Worm (Caenorhabditis elegans): ENCODE measurements around the gene F43C11.3.

Gene F43C11.3

DNA sequence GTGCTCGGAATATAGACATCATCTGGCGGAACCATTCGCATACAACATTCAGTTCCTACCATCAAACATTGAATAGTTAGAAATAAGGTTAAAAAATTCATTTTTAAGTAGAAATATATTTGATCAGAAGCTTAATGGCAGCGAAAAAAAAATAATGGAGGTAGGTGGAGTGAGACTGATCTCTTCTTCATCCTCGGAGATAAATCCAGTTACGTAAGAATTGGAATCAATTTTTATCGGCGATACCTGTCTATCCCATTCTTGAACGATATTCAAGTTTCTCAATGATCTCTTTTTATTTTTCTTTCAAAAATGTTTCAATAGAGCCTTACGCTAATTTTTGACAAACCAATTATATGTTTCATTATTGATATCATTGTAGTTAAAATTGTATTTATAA lies 32.4 kb downstream of the F43C11.3 start, which contains the start of gene F16G10.9:
TSS of gene F16G10.9 (minus strand) at position 101 of the 400 bp plus-strand sequence.
- TF ChIP-seq nhr-48 (tag; optimal IDR thresholded peaks at IDR 0.05) (no peak), D1046.2 (GFP tag; IDR thresholded peaks at IDR 0.05) (no peak), unc-39 (tag; optimal IDR thresholded peaks at IDR 0.05) (no peak), T26A8.4 (GFP tag; IDR thresholded peaks at IDR 0.05) (no peak), ceh-44 (GFP tag; IDR thresholded peaks at IDR 0.05) (no peak), egl-43 (GFP tag; IDR thresholded peaks at IDR 0.05) (no peak), nhr-28 (tag; optimal IDR thresholded peaks at IDR 0.05) (no peak), Y75B8A.6 (GFP tag; IDR thresholded peaks at IDR 0.05) (no peak)

DNA sequence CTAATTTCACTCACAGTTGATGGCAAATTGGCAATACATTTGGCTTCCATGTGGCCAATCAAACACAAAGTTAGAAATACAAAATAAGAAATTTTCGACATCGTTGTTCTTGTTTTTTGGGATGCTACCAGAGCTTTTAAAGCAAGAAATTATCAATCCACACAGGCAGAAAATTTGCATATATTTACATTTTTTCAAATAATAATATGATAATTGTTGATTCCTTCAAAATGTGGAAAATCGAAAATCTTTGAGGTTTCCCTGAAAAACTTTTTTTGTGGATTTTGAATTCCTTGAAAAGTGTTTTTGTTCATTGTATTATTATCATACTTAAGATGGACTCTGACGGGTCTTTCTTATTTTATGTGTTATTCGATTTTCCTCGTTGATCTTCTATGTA lies 37.8 kb downstream of the F43C11.3 start, which contains the start of gene F16G10.10:
TSS of gene F16G10.10 (minus strand) at position 101 of the 400 bp plus-strand sequence.
- no peak for TF ChIP-seq nhr-25 (tag; optimal IDR thresholded peaks at IDR 0.05; ENCODE audit: borderline replicate concordance, insufficient read depth)
- no peak for TF ChIP-seq hlh-30 (tag; optimal IDR thresholded peaks at IDR 0.05; ENCODE audit: insufficient read depth)
- no peak for TF ChIP-seq Y48G9A.11 (GFP tag; IDR thresholded peaks at IDR 0.05)
- no peak for TF ChIP-seq hlh-11 (tag; optimal IDR thresholded peaks at IDR 0.05)
- no peak for TF ChIP-seq snpc-4 (tag; optimal IDR thresholded peaks at IDR 0.05)
- no peak for TF ChIP-seq ceh-82 (tag; optimal IDR thresholded peaks at IDR 0.05)
- no peak for TF ChIP-seq lsy-2 (tag; optimal IDR thresholded peaks at IDR 0.05)
- no peak for TF ChIP-seq ceh-62 (tag; optimal IDR thresholded peaks at IDR 0.05)
- TF ChIP-seq lin-15B (tag; optimal IDR thresholded peaks at IDR 0.05), result no peak
- no peak for TF ChIP-seq lin-1 (GFP tag; IDR thresholded peaks at IDR 0.05)
- TF ChIP-seq dmd-8 (GFP tag; IDR thresholded peaks at IDR 0.05), result no peak
- TF ChIP-seq php-3 (GFP tag; IDR thresholded peaks at IDR 0.05), result no peak
- TF ChIP-seq egl-27 (tag; optimal IDR thresholded peaks at IDR 0.05), result no peak

DNA sequence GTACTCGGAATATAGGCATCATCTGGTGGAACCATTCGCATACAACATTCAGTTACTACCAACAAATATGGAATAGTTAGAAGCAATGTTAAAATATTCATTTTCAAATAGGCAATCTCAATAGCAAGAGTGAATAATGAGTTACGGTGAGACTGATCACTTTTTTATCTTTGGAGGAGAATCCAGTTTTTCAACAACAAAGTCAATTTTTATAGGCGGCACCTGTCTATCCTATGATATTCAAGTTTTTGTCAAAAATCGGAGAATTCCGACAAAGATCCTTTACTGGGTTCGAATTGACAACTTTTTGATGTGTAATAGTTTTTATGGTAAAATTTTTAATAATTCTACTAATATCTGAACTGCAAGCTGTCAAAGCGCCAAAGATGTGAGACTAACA lies 40.7 kb downstream of the F43C11.3 start, which contains the start of gene F16G10.11:
TSS of gene F16G10.11 (minus strand) at position 101 of the 400 bp plus-strand sequence.
- TF ChIP-seq dmd-8 (GFP tag; IDR thresholded peaks at IDR 0.05) (no peak), vab-7 (GFP tag; IDR thresholded peaks at IDR 0.05) (no peak), unc-39 (tag; optimal IDR thresholded peaks at IDR 0.05) (no peak), set-16 (GFP tag; IDR thresholded peaks at IDR 0.05) (no peak), F49E8.2 (tag; optimal IDR thresholded peaks at IDR 0.05; ENCODE audit: borderline replicate concordance) (no peak), zip-11 (GFP tag; IDR thresholded peaks at IDR 0.05) (no peak), nhr-77 (tag; optimal IDR thresholded peaks at IDR 0.05) (no peak), nhr-41 (GFP tag; IDR thresholded peaks at IDR 0.05) (no peak), Y75B8A.6 (GFP tag; IDR thresholded peaks at IDR 0.05) (no peak), sdz-12 (GFP tag; optimal IDR thresholded peaks at IDR 0.05) (no peak), lin-13 (GFP tag; optimal IDR thresholded peaks at IDR 0.05) (no peak), mdt-29 (GFP tag; IDR thresholded peaks at IDR 0.05) (no peak), fos-1 (tag; optimal IDR thresholded peaks at IDR 0.05) (no peak), php-3 (GFP tag; IDR thresholded peaks at IDR 0.05) (no peak), egl-43 (GFP tag; IDR thresholded peaks at IDR 0.05) (no peak), D1046.2 (GFP tag; IDR thresholded peaks at IDR 0.05) (no peak), mxl-3 (GFP tag; optimal IDR thresholded peaks at IDR 0.05) (no peak), ceh-28 (tag; optimal IDR thresholded peaks at IDR 0.05) (no peak), Y5F2A.4 (GFP tag; optimal IDR thresholded peaks at IDR 0.05) (no peak), daf-16 (GFP tag; optimal IDR thresholded peaks at IDR 0.05) (no peak), daf-16 (tag; optimal IDR thresholded peaks at IDR 0.05) (no peak)

DNA sequence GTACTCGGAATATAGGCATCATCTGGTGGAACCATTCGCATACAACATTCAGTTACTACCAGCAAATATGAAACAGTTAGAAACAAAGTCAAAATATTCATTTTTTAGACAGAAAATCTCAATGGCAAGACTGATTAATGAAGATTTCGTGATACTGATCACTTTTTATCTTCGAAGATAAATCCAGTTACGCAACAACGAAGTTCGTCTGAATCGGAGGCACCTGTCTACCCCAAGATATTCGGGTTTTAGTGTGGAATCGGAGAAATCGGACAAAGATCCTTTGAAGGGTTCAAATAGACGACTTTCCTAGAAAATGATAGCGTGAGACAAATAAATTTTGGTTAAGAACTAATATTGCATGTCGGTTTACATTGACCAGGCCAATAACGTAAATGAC lies 42.8 kb downstream of the F43C11.3 start, which contains the start of gene F16G10.13:
TSS of gene F16G10.13 (minus strand) at position 101 of the 400 bp plus-strand sequence.
- TF ChIP-seq ces-1 (GFP tag; optimal IDR thresholded peaks at IDR 0.05) (no peak), egl-27 (tag; optimal IDR thresholded peaks at IDR 0.05) (no peak), lin-13 (GFP tag; optimal IDR thresholded peaks at IDR 0.05) (no peak), spr-3 (GFP tag; optimal IDR thresholded peaks at IDR 0.05) (no peak), cey-2 (tag; optimal IDR thresholded peaks at IDR 0.05; ENCODE audit: borderline replicate concordance, insufficient read depth) (no peak), ceh-32 (tag; optimal IDR thresholded peaks at IDR 0.05; ENCODE audit: poor library complexity) (no peak), mdt-29 (GFP tag; IDR thresholded peaks at IDR 0.05) (no peak), arid-1 (GFP tag; conservative IDR thresholded peaks at IDR 0.05) (no peak), madf-5 (GFP tag; IDR thresholded peaks at IDR 0.05) (no peak), nhr-237 (tag; optimal IDR thresholded peaks at IDR 0.05) (no peak)

Measured in whole organism, L4 larva.